Worm (Caenorhabditis elegans) whole organism, mixed stage, embryonic: ENCODE results near the gene ech-3.

ENCODE experiments used
- nhr-237 ChIP-seq: fragments of 150-350 bp; optimal IDR thresholded peaks from 2 replicates; lab custom pipeline; 2014; ENCODE audit warnings: missing biosample characterization, missing genetic modification characterization
- unc-62 ChIP-seq: fragments of 150-350 bp; optimal IDR thresholded peaks from 2 replicates; lab custom pipeline; 2014; ENCODE audit warnings: missing biosample characterization, missing genetic modification reagents, missing genetic modification characterization
- zip-8 ChIP-seq: fragments of 150-350 bp; optimal IDR thresholded peaks from 2 replicates; lab custom pipeline; 2014; ENCODE audit warnings: missing biosample characterization, missing genetic modification characterization

ce11 chrV:8043664-8044063 is 21.6 kb downstream of the ech-3 start:
- TF ChIP-seq zip-8 (tag; lab: Kevin White, UChicago) (no peak), nhr-237 (tag; lab: Kevin White, UChicago) (no peak), unc-62 (no peak)
